Fruit fly (Drosophila melanogaster) S2 (cell line): Measurements from ENCODE around the gene fh.

Experiments
- CG8478 ChIP-seq: fragments of >200 bp; optimal IDR thresholded peaks from 2 replicates; lab custom pipeline; 2018
- CTCF ChIP-seq, 2 experiments: fragments of >200 bp; optimal IDR thresholded peaks; 2 replicates each; lab custom pipeline; 2018

Gene fh

dm6 chrX:9108387-9108786 lies 40.5 kb downstream of the fh start, which contains the start of gene AP-1gamma:
Gene AP-1gamma, plus strand, starts transcription at chrX:9108691.
- TF ChIP-seq CTCF (optimal IDR thresholded peaks at IDR 0.05; lab: Kevin White, UChicago) (no peak), CG8478 (no peak)

- TF ChIP-seq CG8478 (no peak), CTCF (optimal IDR thresholded peaks at IDR 0.05; lab: Kevin White, UChicago) (no peak)
These were observed 42.0 kb downstream of the fh start, which contains the start of gene Arfrp1 for dm6 chrX:9106775-9107283. Gene Arfrp1, plus strand, starts transcription at chrX:9107069.

- TF ChIP-seq CTCF (optimal IDR thresholded peaks at IDR 0.05; lab: Kevin White, UChicago), result no peak
- TF ChIP-seq CG8478, result no peak
These were observed 42.6 kb downstream of the fh start, which contains the start of gene Bx42 for dm6 chrX:9106212-9106774. Gene Bx42, minus strand, starts transcription at chrX:9106604.

dm6 chrX:9103308-9104185 lies 45.3 kb downstream of the fh start, which contains the start of gene CG7766:
Gene CG7766, minus strand, starts transcription at chrX:9103739.
- no peak for TF ChIP-seq CTCF (optimal IDR thresholded peaks at IDR 0.05; lab: Kevin White, UChicago)
- TF ChIP-seq CG8478, result no peak

dm6 chrX:9102125-9102524 lies 46.7 kb downstream of the fh start:
- TF ChIP-seq CG8478 (no peak), CTCF (optimal IDR thresholded peaks at IDR 0.05; lab: Kevin White, UChicago) (no peak)
